Worm (Caenorhabditis elegans) whole organism, L4 larva: ENCODE data around the gene F28H6.4.

Source experiments
- F37D6.2 ChIP-seq: sonication (generic microtip); optimal IDR thresholded peaks from 2 replicates; lab custom pipeline; 2016; ENCODE audit warnings: mild to moderate bottlenecking, missing genetic modification characterization, missing compliant biosample characterization
- F49E8.2 ChIP-seq: sonication (generic microtip); optimal IDR thresholded peaks from 2 replicates; lab custom pipeline; 2016; ENCODE audit warnings: missing compliant biosample characterization, mild to moderate bottlenecking, missing genetic modification characterization, borderline replicate concordance
- T20F7.1 ChIP-seq: fragments of 200-800 bp; sonication (Bioruptor generic); optimal IDR thresholded peaks from 2 replicates; lab custom pipeline; 2018; ENCODE audit warnings: mild to moderate bottlenecking, missing genetic modification characterization, missing compliant biosample characterization
- Y48G9A.11 ChIP-seq: fragments of 200-800 bp; sonication (Bioruptor generic); IDR thresholded peaks from 2 replicates; pipeline ENCODE4 v1.3.6; 2022; ENCODE audit warnings: missing genetic modification reagents, missing genetic modification characterization, missing compliant biosample characterization
- Y75B8A.6 ChIP-seq: fragments of 200-800 bp; sonication (Bioruptor generic); IDR thresholded peaks from 2 replicates; pipeline ENCODE4 v1.3.6; 2022; ENCODE audit warnings: missing genetic modification reagents, missing genetic modification characterization, missing compliant biosample characterization
- ZK337.2 ChIP-seq: fragments of 200-800 bp; sonication (Bioruptor generic); IDR thresholded peaks from 2 replicates; pipeline ENCODE4 v1.3.6; 2022; ENCODE audit warnings: missing genetic modification reagents, missing genetic modification characterization, missing compliant biosample characterization
- ZK546.5 ChIP-seq, 2 experiments: sonication (generic microtip); optimal IDR thresholded peaks; 2 replicates each; lab custom pipeline; 2017; ENCODE audit warnings: missing biosample characterization in 2 of 2, missing genetic modification characterization in 2 of 2
- aha-1 ChIP-seq: fragments of 150-350 bp; peaks from one replicate; lab custom pipeline; 2014; ENCODE audit warnings: missing biosample characterization, missing genetic modification characterization
- ama-1 ChIP-seq: fragments of 150-350 bp; optimal IDR thresholded peaks from 2 replicates; lab custom pipeline; 2014; ENCODE audit warnings: inconsistent platforms, mixed read lengths
- attf-4 ChIP-seq: sonication (generic microtip); optimal IDR thresholded peaks from 3 replicates; lab custom pipeline; 2017; ENCODE audit warnings: missing biosample characterization, missing genetic modification characterization
- ceh-20 ChIP-seq: fragments of 200-800 bp; sonication (Bioruptor generic); IDR thresholded peaks from 2 replicates; pipeline ENCODE4 v1.3.6; 2022; ENCODE audit warnings: missing genetic modification reagents, missing genetic modification characterization, missing compliant biosample characterization
- ceh-32 ChIP-seq: sonication (generic microtip); optimal IDR thresholded peaks from 2 replicates; lab custom pipeline; 2016; ENCODE audit warnings: mild to moderate bottlenecking, missing genetic modification characterization, missing compliant biosample characterization; ENCODE audit not compliant: poor library complexity
- ceh-44 ChIP-seq: fragments of 200-800 bp; sonication (Bioruptor generic); IDR thresholded peaks from 2 replicates; pipeline ENCODE4 v1.3.6; 2022; ENCODE audit warnings: missing genetic modification reagents, missing genetic modification characterization, missing compliant biosample characterization
- cey-2 ChIP-seq: sonication (generic microtip); optimal IDR thresholded peaks from 3 replicates; lab custom pipeline; 2017; ENCODE audit warnings: missing genetic modification characterization, mild to moderate bottlenecking, missing compliant biosample characterization, antibody characterized with exemption, borderline replicate concordance; ENCODE audit not compliant: insufficient read depth
- ctbp-1 ChIP-seq: fragments of 200-800 bp; sonication (Bioruptor generic); IDR thresholded peaks from 2 replicates; pipeline ENCODE4 v1.3.6; 2022; ENCODE audit warnings: missing genetic modification reagents, missing genetic modification characterization, missing compliant biosample characterization
- dpl-1 ChIP-seq: fragments of 150-350 bp; optimal IDR thresholded peaks from 2 replicates; lab custom pipeline; 2014; ENCODE audit warnings: missing biosample characterization, missing genetic modification reagents, missing genetic modification characterization
- egl-27 ChIP-seq: sonication (generic microtip); optimal IDR thresholded peaks from 3 replicates; lab custom pipeline; 2017; ENCODE audit warnings: missing biosample characterization, missing genetic modification reagents, missing genetic modification characterization
- egl-43 ChIP-seq: fragments of 200-800 bp; sonication (Bioruptor generic); IDR thresholded peaks from 2 replicates; pipeline ENCODE4 v1.3.6; 2022; ENCODE audit warnings: missing genetic modification reagents, missing genetic modification characterization, missing compliant biosample characterization
- fkh-10 ChIP-seq: fragments of 150-350 bp; optimal IDR thresholded peaks from 2 replicates; lab custom pipeline; 2014; ENCODE audit warnings: missing biosample characterization, missing genetic modification reagents, missing genetic modification characterization
- fos-1 ChIP-seq: fragments of 150-350 bp; optimal IDR thresholded peaks from 2 replicates; lab custom pipeline; 2014; ENCODE audit warnings: missing biosample characterization, missing genetic modification characterization
- hlh-11 ChIP-seq: fragments of 200-800 bp; sonication (Bioruptor generic); optimal IDR thresholded peaks from 2 replicates; lab custom pipeline; 2018; ENCODE audit warnings: mild to moderate bottlenecking, missing genetic modification characterization, missing compliant biosample characterization
- lin-1 ChIP-seq: fragments of 200-800 bp; sonication (Bioruptor generic); IDR thresholded peaks from 2 replicates; pipeline ENCODE4 v1.3.6; 2022; ENCODE audit warnings: missing genetic modification reagents, missing genetic modification characterization, missing compliant biosample characterization
- lin-39 ChIP-seq: fragments of 150-350 bp; optimal IDR thresholded peaks from 2 replicates; lab custom pipeline; 2014; ENCODE audit warnings: missing biosample characterization, missing genetic modification reagents, missing genetic modification characterization
- madf-5 ChIP-seq, 2 experiments: fragments of 200-800 bp; sonication (Bioruptor generic); IDR thresholded peaks; 2 replicates each; pipeline ENCODE4 v1.3.6; 2022; ENCODE audit warnings: missing compliant biosample characterization in 2 of 2, missing genetic modification characterization in 2 of 2
- madf-9 ChIP-seq: fragments of 200-800 bp; sonication (Bioruptor generic); conservative IDR thresholded peaks from 2 replicates; pipeline ENCODE4 v1.3.6; 2022; ENCODE audit warnings: missing genetic modification reagents, missing genetic modification characterization, missing compliant biosample characterization
- mdt-29 ChIP-seq: fragments of 200-800 bp; sonication (Bioruptor generic); IDR thresholded peaks from 2 replicates; pipeline ENCODE4 v1.3.6; 2022; ENCODE audit warnings: missing genetic modification reagents, missing genetic modification characterization, missing compliant biosample characterization
- mep-1 ChIP-seq: fragments of 150-350 bp; sonication (generic microtip); optimal IDR thresholded peaks from 3 replicates; lab custom pipeline; 2014; ENCODE audit warnings: missing biosample characterization, missing genetic modification characterization
- mes-2 ChIP-seq: sonication (generic microtip); optimal IDR thresholded peaks from 2 replicates; lab custom pipeline; 2016; ENCODE audit warnings: missing genotype, mild to moderate bottlenecking, missing genetic modification characterization, missing compliant biosample characterization; ENCODE audit not compliant: poor library complexity, severe bottlenecking
- mxl-3 ChIP-seq: fragments of 200-800 bp; sonication (Bioruptor generic); optimal IDR thresholded peaks from 2 replicates; lab custom pipeline; 2018; ENCODE audit warnings: mild to moderate bottlenecking, missing genetic modification characterization, missing compliant biosample characterization
- nhr-11 ChIP-seq: fragments of 150-350 bp; optimal IDR thresholded peaks from 2 replicates; lab custom pipeline; 2014; ENCODE audit warnings: missing biosample characterization, missing genetic modification characterization
- nhr-111 ChIP-seq: fragments of 200-800 bp; sonication (Bioruptor generic); optimal IDR thresholded peaks from 2 replicates; lab custom pipeline; 2018; ENCODE audit warnings: mild to moderate bottlenecking, missing genetic modification characterization, missing compliant biosample characterization
- nhr-42 ChIP-seq: fragments of 200-800 bp; sonication (Bioruptor generic); IDR thresholded peaks from 2 replicates; pipeline ENCODE4 v1.3.6; 2022; ENCODE audit warnings: missing genetic modification characterization, missing compliant biosample characterization
- nhr-76 ChIP-seq: fragments of 150-350 bp; optimal IDR thresholded peaks from 2 replicates; lab custom pipeline; 2014; ENCODE audit warnings: missing biosample characterization, missing genetic modification characterization
- nhr-77 ChIP-seq: fragments of 150-350 bp; optimal IDR thresholded peaks from 2 replicates; lab custom pipeline; 2014; ENCODE audit warnings: missing biosample characterization, missing genetic modification characterization
- pqm-1 ChIP-seq: sonication (generic microtip); optimal IDR thresholded peaks from 2 replicates; lab custom pipeline; 2017; ENCODE audit warnings: missing biosample characterization, missing genetic modification characterization
- saeg-2 ChIP-seq: fragments of 200-800 bp; sonication (Bioruptor generic); IDR thresholded peaks from 2 replicates; pipeline ENCODE4 v1.3.6; 2022; ENCODE audit warnings: missing genetic modification reagents, missing genetic modification characterization, missing compliant biosample characterization
- snpc-1.2 ChIP-seq: fragments of 200-800 bp; sonication (Bioruptor generic); IDR thresholded peaks from 2 replicates; pipeline ENCODE4 v1.3.6; 2022; ENCODE audit warnings: missing genetic modification reagents, missing genetic modification characterization, missing compliant biosample characterization
- snpc-4 ChIP-seq: fragments of 150-350 bp; optimal IDR thresholded peaks from 2 replicates; lab custom pipeline; 2014; ENCODE audit warnings: missing biosample characterization, missing genetic modification characterization
- spr-1 ChIP-seq: sonication (generic microtip); optimal IDR thresholded peaks from 2 replicates; lab custom pipeline; 2016; ENCODE audit warnings: mild to moderate bottlenecking, missing genetic modification characterization, missing compliant biosample characterization
- tag-97 ChIP-seq: fragments of 200-800 bp; sonication (Bioruptor generic); IDR thresholded peaks from 2 replicates; pipeline ENCODE4 v1.3.6; 2022; ENCODE audit warnings: missing genetic modification characterization, missing compliant biosample characterization
- unc-130 ChIP-seq: sonication (generic microtip); optimal IDR thresholded peaks from 2 replicates; lab custom pipeline; 2016; ENCODE audit warnings: missing genetic modification reagents, missing genetic modification characterization, missing compliant biosample characterization
- unc-39 ChIP-seq: sonication (generic microtip); optimal IDR thresholded peaks from 2 replicates; lab custom pipeline; 2017; ENCODE audit warnings: missing biosample characterization, missing genetic modification characterization
- unc-62 ChIP-seq, 3 experiments: fragments of 150-350 bp in 1 of 3; sonication (generic microtip); optimal IDR thresholded peaks in 2 of 3; peaks in 1 of 3; 1 replicate in 1 of 3; 2 replicates in 2 of 3; lab custom pipeline; 2014 to 2017; ENCODE audit warnings: missing biosample characterization in 3 of 3, missing genetic modification characterization in 3 of 3, missing genetic modification reagents in 3 of 3, missing genotype in 1 of 3
- zfp-2 ChIP-seq: sonication (generic microtip); optimal IDR thresholded peaks from 2 replicates; lab custom pipeline; 2016; ENCODE audit warnings: mild to moderate bottlenecking, missing genetic modification characterization, missing compliant biosample characterization
- zfp-3 ChIP-seq: fragments of 200-800 bp; sonication (Bioruptor generic); conservative IDR thresholded peaks from 2 replicates; pipeline ENCODE4 v1.3.6; 2022; ENCODE audit warnings: missing genetic modification reagents, missing genetic modification characterization, missing compliant biosample characterization
- ztf-11 ChIP-seq: fragments of 150-350 bp; optimal IDR thresholded peaks from 2 replicates; lab custom pipeline; 2014; ENCODE audit warnings: missing biosample characterization, missing genetic modification characterization

F28H6.4 gene

DNA sequence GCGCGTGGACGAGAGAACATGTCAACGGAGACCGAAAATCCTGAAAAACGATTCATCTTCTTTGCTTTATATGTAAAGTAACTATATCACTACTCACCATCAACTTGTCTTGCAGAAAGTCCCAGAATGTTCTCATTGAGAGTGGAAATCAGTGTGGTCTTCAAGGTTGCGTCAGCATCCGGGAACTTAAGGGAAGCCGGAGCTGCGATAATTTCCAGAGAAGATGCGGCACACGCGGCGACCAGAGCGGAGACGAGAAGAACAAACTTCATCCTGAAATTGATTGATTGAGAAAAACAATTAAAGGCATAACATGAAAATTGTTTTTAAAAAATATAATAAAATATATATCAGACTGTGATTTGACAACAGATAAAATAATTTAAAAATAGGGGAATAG lies 36.6 kb downstream of the F28H6.4 start, which contains the start of gene vha-20 (continued):
- TF ChIP-seq lin-1 (GFP tag; lab: Robert Waterston, UW) (no peak), cey-2 (tag; lab: Kevin White, UChicago) (no peak), ZK546.5 (tag; optimal IDR thresholded peaks at IDR 0.05; lab: Kevin White, UChicago) (no peak), dpl-1 (GFP tag; lab: Kevin White, UChicago) (no peak), nhr-42 (GFP tag; lab: Robert Waterston, UW) (no peak), ZK337.2 (no peak), nhr-11 (tag; lab: Kevin White, UChicago) (no peak), mes-2 (tag; lab: Kevin White, UChicago) (peak; percentile 5), attf-4 (tag; lab: Kevin White, UChicago) (no peak), mxl-3 (GFP tag; lab: Kevin White, UChicago) (no peak), ama-1 (peak; percentile 26), ceh-20 (GFP tag; lab: Robert Waterston, UW) (no peak), snpc-1.2 (0 out of 2 replicates have a peak, but pooled peaks have one; percentile 34), aha-1 (tag; lab: Kevin White, UChicago) (peak; percentile 26), egl-43 (0 out of 2 replicates have a peak, but pooled peaks have one; percentile 42), pqm-1 (tag; lab: Kevin White, UChicago) (no peak), spr-1 (tag; lab: Kevin White, UChicago) (no peak), ctbp-1 (GFP tag; lab: Robert Waterston, UW) (0 out of 2 replicates have a peak, but pooled peaks have one; percentile 9), Y48G9A.11 (GFP tag; lab: Robert Waterston, UW) (no peak), nhr-111 (GFP tag; lab: Kevin White, UChicago) (peak; percentile 9), snpc-4 (no peak), zfp-2 (no peak), tag-97 (GFP tag; lab: Robert Waterston, UW) (no peak), nhr-77 (no peak), hlh-11 (tag; lab: Kevin White, UChicago) (peak; percentile 23)

DNA sequence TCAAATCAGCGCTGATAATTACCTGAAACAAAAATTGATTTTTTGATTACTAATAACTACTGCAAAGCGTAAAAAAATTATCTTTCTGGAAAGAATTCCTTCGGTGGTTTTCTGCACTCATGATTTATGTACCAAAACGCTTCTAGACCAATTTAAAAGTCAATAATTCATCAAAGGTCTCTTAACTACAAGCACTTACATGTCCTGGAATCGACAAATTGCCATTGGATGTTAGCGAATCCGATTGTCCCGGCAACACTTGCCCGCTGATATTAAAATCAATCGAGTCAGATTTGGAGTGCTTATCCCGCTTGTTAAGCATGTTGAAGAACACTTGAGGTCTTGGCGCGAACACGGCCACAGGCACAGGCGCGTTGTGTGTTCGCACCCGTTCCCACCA lies 37.5 kb downstream of the F28H6.4 start:
- peak; percentile 70 for TF ChIP-seq aha-1 (tag; lab: Kevin White, UChicago)
- peak in 1 of 2 experiments; percentile 60 for TF ChIP-seq unc-62 (GFP tag; optimal IDR thresholded peaks at IDR 0.05 in 1 of 2; lab: Kevin White, UChicago)
- no peak for TF ChIP-seq unc-62 (tag; optimal IDR thresholded peaks at IDR 0.05; lab: Kevin White, UChicago)
- TF ChIP-seq snpc-1.2 = 0 out of 2 replicates have a peak, but pooled peaks have one; percentile 19
- no peak for TF ChIP-seq ama-1

DNA sequence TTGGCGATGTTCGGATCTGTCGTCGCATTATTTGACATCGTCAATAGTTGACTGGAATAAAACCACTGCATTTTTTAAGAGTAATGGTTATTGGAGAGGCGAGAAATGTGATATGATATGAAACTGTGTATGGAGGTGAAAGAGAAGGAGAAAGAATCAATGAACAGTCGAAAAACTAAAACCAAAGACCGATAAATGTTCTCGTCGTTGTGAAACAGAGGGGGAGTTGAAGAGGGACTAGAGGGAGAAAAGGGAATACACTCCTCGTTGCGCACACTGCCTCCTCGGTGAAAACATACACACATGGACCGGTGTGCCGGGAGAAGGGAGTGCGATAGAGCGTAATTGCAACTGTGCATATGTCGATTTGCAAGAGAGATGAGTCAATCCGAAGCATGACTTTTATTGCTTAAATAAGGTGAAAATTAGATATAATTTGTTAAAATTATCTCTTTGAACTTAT lies 41.9 kb downstream of the F28H6.4 start, which contains the start of gene sym-4:
sym-4 (minus strand) TSS at position 51 of the 463 bp plus-strand sequence.
- peak; percentile 72 for TF ChIP-seq nhr-76 (tag; lab: Kevin White, UChicago)
- TF ChIP-seq ceh-20 (GFP tag; lab: Robert Waterston, UW) = peak; percentile 90
- TF ChIP-seq egl-27 = no peak
- TF ChIP-seq spr-1 (tag; lab: Kevin White, UChicago) = peak; percentile 82
- TF ChIP-seq Y48G9A.11 (GFP tag; lab: Robert Waterston, UW) = no peak
- no peak for TF ChIP-seq unc-130 (GFP tag; lab: Kevin White, UChicago)
- TF ChIP-seq ceh-44 (GFP tag; lab: Robert Waterston, UW) = no peak
- no peak for TF ChIP-seq fos-1 (tag; lab: Kevin White, UChicago)
- TF ChIP-seq ZK546.5 (tag; optimal IDR thresholded peaks at IDR 0.05; lab: Kevin White, UChicago) = peak in 1 of 2 experiments; percentile 27
- peak; percentile 89 for TF ChIP-seq pqm-1 (tag; lab: Kevin White, UChicago)
- peak; percentile 82 for TF ChIP-seq zfp-3
- peak; percentile 98 for TF ChIP-seq mep-1 (tag; lab: Kevin White, UChicago)
- peak; percentile 35 for TF ChIP-seq fkh-10 (GFP tag; lab: Kevin White, UChicago)
- peak; percentile 96 for TF ChIP-seq nhr-11 (tag; lab: Kevin White, UChicago)
- no peak for TF ChIP-seq nhr-111 (GFP tag; lab: Kevin White, UChicago)
- TF ChIP-seq saeg-2 = no peak
- TF ChIP-seq F49E8.2 (tag; lab: Kevin White, UChicago) = no peak
- peak; percentile 78 for TF ChIP-seq mdt-29 (GFP tag; lab: Robert Waterston, UW)
- peak; percentile 41 for TF ChIP-seq F37D6.2 (tag; lab: Kevin White, UChicago)
- TF ChIP-seq Y75B8A.6 (GFP tag; lab: Robert Waterston, UW) = no peak
- TF ChIP-seq T20F7.1 (GFP tag; lab: Kevin White, UChicago) = peak; percentile 86
- no peak for TF ChIP-seq ceh-32 (tag; lab: Kevin White, UChicago)
- TF ChIP-seq ztf-11 (tag; lab: Kevin White, UChicago) = no peak
- no peak for TF ChIP-seq snpc-4
- no peak for TF ChIP-seq madf-5 (GFP tag; IDR thresholded peaks at IDR 0.05; lab: Robert Waterston, UW)
- TF ChIP-seq madf-9 = peak; percentile 78; the same call in 1 of the 2 replicates
- TF ChIP-seq unc-39 = no peak
- TF ChIP-seq lin-39 = no peak
